Worm (Caenorhabditis elegans): ENCODE measurements around the gene F59B2.8.

Gene F59B2.8

ce11 chrIII:9053740-9054252 lies 43.8 kb upstream of the F59B2.8 start, which contains the start of gene R107.5 (continued):
- TF ChIP-seq zip-2 (tag; optimal IDR thresholded peaks at IDR 0.05) = peak; percentile 64
- TF ChIP-seq duxl-1 (tag; optimal IDR thresholded peaks at IDR 0.05; ENCODE audit: poor library complexity) = peak; percentile 57
- peak; percentile 83 for TF ChIP-seq snpc-1.2 (GFP tag; IDR thresholded peaks at IDR 0.05)
- peak; percentile 93 for TF ChIP-seq lin-29 (GFP tag; IDR thresholded peaks at IDR 0.05)
- TF ChIP-seq rbr-2 (tag; optimal IDR thresholded peaks at IDR 0.05) = peak; percentile 95
- TF ChIP-seq mdt-29 (GFP tag; IDR thresholded peaks at IDR 0.05) = peak; percentile 100
- TF ChIP-seq fkh-10 (GFP tag; optimal IDR thresholded peaks at IDR 0.05) = no peak
- TF ChIP-seq lin-39 (tag; optimal IDR thresholded peaks at IDR 0.05) = no peak
- no peak for TF ChIP-seq attf-4 (tag; optimal IDR thresholded peaks at IDR 0.05)
- no peak for TF ChIP-seq ceh-62 (tag; optimal IDR thresholded peaks at IDR 0.05)
- peak; percentile 97 for TF ChIP-seq nhr-111 (GFP tag; optimal IDR thresholded peaks at IDR 0.05)
- peak; percentile 75 for TF ChIP-seq nhr-28 (tag; optimal IDR thresholded peaks at IDR 0.05)
- no peak for TF ChIP-seq egl-27 (tag; optimal IDR thresholded peaks at IDR 0.05)
- 0 out of 2 replicates have a peak, but pooled peaks have one; percentile 24 for TF ChIP-seq dmd-8 (GFP tag; IDR thresholded peaks at IDR 0.05)
- 0 out of 2 replicates have a peak, but pooled peaks have one; percentile 66 for TF ChIP-seq Y105C5A.15 (GFP tag; IDR thresholded peaks at IDR 0.05)
- peak; percentile 88 for TF ChIP-seq nhr-10 (tag; optimal IDR thresholded peaks at IDR 0.05)
- no peak for TF ChIP-seq nhr-237 (tag; optimal IDR thresholded peaks at IDR 0.05)
- TF ChIP-seq ZK337.2 (GFP tag; IDR thresholded peaks at IDR 0.05) = 0 out of 2 replicates have a peak, but pooled peaks have one; percentile 53
- TF ChIP-seq arid-1 (GFP tag; conservative IDR thresholded peaks at IDR 0.05) = peak; percentile 91
- no peak for TF ChIP-seq F26F4.8 (GFP tag; conservative IDR thresholded peaks at IDR 0.05)
- TF ChIP-seq sdz-12 (GFP tag; optimal IDR thresholded peaks at IDR 0.05) = peak; percentile 97
- TF ChIP-seq hlh-11 (tag; optimal IDR thresholded peaks at IDR 0.05) = peak; percentile 99
- peak; percentile 48 for TF ChIP-seq F10B5.3 (tag; optimal IDR thresholded peaks at IDR 0.05)
- 0 out of 2 replicates have a peak, but pooled peaks have one; percentile 13 for TF ChIP-seq zip-11 (GFP tag; IDR thresholded peaks at IDR 0.05)
- TF ChIP-seq ztf-7 (tag; optimal IDR thresholded peaks at IDR 0.05) = peak; percentile 21
- peak; percentile 88 for TF ChIP-seq Y5F2A.4 (GFP tag; optimal IDR thresholded peaks at IDR 0.05)
- TF ChIP-seq spr-3 (GFP tag; optimal IDR thresholded peaks at IDR 0.05) = peak; percentile 89
- TF ChIP-seq nhr-77 (tag; optimal IDR thresholded peaks at IDR 0.05) = peak; percentile 74
- TF ChIP-seq set-16 (GFP tag; IDR thresholded peaks at IDR 0.05) = peak; percentile 92
- TF ChIP-seq ama-1 (optimal IDR thresholded peaks at IDR 0.05) = peak; percentile 48
- peak; percentile 82 for TF ChIP-seq T20F7.1 (GFP tag; optimal IDR thresholded peaks at IDR 0.05)
- TF ChIP-seq daf-12 (tag; optimal IDR thresholded peaks at IDR 0.05) = no peak
- no peak for TF ChIP-seq skn-1 (tag; optimal IDR thresholded peaks at IDR 0.05)
- TF ChIP-seq hlh-30 (tag; optimal IDR thresholded peaks at IDR 0.05; ENCODE audit: insufficient read depth) = peak; percentile 97
- TF ChIP-seq R02D3.7 (tag; optimal IDR thresholded peaks at IDR 0.05) = no peak
- TF ChIP-seq gei-8 (GFP tag; optimal IDR thresholded peaks at IDR 0.05) = peak; percentile 96
- TF ChIP-seq mxl-2 (GFP tag; conservative IDR thresholded peaks at IDR 0.05) = peak; percentile 56; the same call in 1 of the 2 replicates
- TF ChIP-seq egl-43 (GFP tag; IDR thresholded peaks at IDR 0.05) = peak; percentile 92
- TF ChIP-seq Y75B8A.6 (GFP tag; IDR thresholded peaks at IDR 0.05) = peak; percentile 92
- TF ChIP-seq Y48G9A.11 (GFP tag; IDR thresholded peaks at IDR 0.05) = peak; percentile 82
- peak; percentile 87 for TF ChIP-seq vab-7 (GFP tag; IDR thresholded peaks at IDR 0.05)
- TF ChIP-seq hmg-1.1 (GFP tag; IDR thresholded peaks at IDR 0.05) = peak; percentile 93
- TF ChIP-seq mes-2 (tag; optimal IDR thresholded peaks at IDR 0.05; ENCODE audit: poor library complexity, severe bottlenecking) = peak; percentile 72
- TF ChIP-seq madf-9 (GFP tag; conservative IDR thresholded peaks at IDR 0.05) = peak; percentile 93
- TF ChIP-seq nhr-42 (GFP tag; IDR thresholded peaks at IDR 0.05) = peak; percentile 89; the same call in 1 of the 2 replicates
- peak; percentile 97 for TF ChIP-seq mxl-3 (GFP tag; optimal IDR thresholded peaks at IDR 0.05)
- peak; percentile 94 for TF ChIP-seq dve-1 (tag; optimal IDR thresholded peaks at IDR 0.05; ENCODE audit: insufficient read depth)
- TF ChIP-seq lsy-2 (tag; optimal IDR thresholded peaks at IDR 0.05) = peak; percentile 88 to 92
- peak; percentile 96 for TF ChIP-seq dmd-6 (GFP tag; IDR thresholded peaks at IDR 0.05)
- peak; percentile 82 for TF ChIP-seq F37D6.2 (tag; optimal IDR thresholded peaks at IDR 0.05)
